Fruit fly (Drosophila melanogaster): ENCODE data around the gene Crg-1.

Gene Crg-1

dm6 chrX:3743891-3744491 is 49.0 kb upstream of the Crg-1 start (continued):
- TF ChIP-seq vri (GFP tag; optimal IDR thresholded peaks at IDR 0.05) (no peak), CG6808 (GFP tag; optimal IDR thresholded peaks at IDR 0.05) (peak; percentile 43), Sox14 (GFP tag; optimal IDR thresholded peaks at IDR 0.05) (no peak), CG6854 (GFP tag; optimal IDR thresholded peaks at IDR 0.05) (no peak), esn (GFP tag; optimal IDR thresholded peaks at IDR 0.05) (peak; percentile 80), Eip78C (GFP tag) (peak; percentile 90), Smox (GFP tag; optimal IDR thresholded peaks at IDR 0.05) (peak; percentile 74), CG31627 (GFP tag; optimal IDR thresholded peaks at IDR 0.05) (peak; percentile 40), topi (GFP tag; optimal IDR thresholded peaks at IDR 0.05) (peak; percentile 50), cyc (GFP tag; optimal IDR thresholded peaks at IDR 0.05) (peak; percentile 60), dsx (GFP tag; optimal IDR thresholded peaks at IDR 0.05; ENCODE audit: poor library complexity, severe bottlenecking) (peak; percentile 52), CG6163 (GFP tag; IDR thresholded peaks at IDR 0.05) (peak; percentile 4), Eip93F (GFP tag; optimal IDR thresholded peaks at IDR 0.05) (peak; percentile 42)

- TF ChIP-seq CG6854 (GFP tag; optimal IDR thresholded peaks at IDR 0.05) = peak; percentile 9
- TF ChIP-seq fkh (GFP tag; optimal IDR thresholded peaks at IDR 0.05) = peak; percentile 81
- peak; percentile 55; the same call in 2 of the 3 replicates for TF ChIP-seq CG6163 (GFP tag; IDR thresholded peaks at IDR 0.05)
- TF ChIP-seq vri (GFP tag; optimal IDR thresholded peaks at IDR 0.05) = peak; percentile 98
- peak; percentile 56; the same call in 2 of the 3 replicates for TF ChIP-seq eg (GFP tag; IDR thresholded peaks at IDR 0.05)
- peak; percentile 21 to 73 for TF ChIP-seq ss (GFP tag; optimal IDR thresholded peaks at IDR 0.05)
- peak; percentile 24 for TF ChIP-seq CG8119 (GFP tag; IDR thresholded peaks at IDR 0.05)
- TF ChIP-seq CG3919 (GFP tag; optimal IDR thresholded peaks at IDR 0.05) = no peak
- TF ChIP-seq svp (GFP tag) = peak; percentile 98
- no peak for TF ChIP-seq achi (GFP tag; optimal IDR thresholded peaks at IDR 0.05)
- peak; percentile 14 for TF ChIP-seq Ets96B (tag; optimal IDR thresholded peaks at IDR 0.05)
- peak; percentile 1 for TF ChIP-seq Sox14 (GFP tag; optimal IDR thresholded peaks at IDR 0.05)
- TF ChIP-seq dsx (GFP tag; optimal IDR thresholded peaks at IDR 0.05; ENCODE audit: poor library complexity, severe bottlenecking) = peak; percentile 44
- no peak for TF ChIP-seq CG6792 (GFP tag; optimal IDR thresholded peaks at IDR 0.05)
- TF ChIP-seq CG11902 (GFP tag; optimal IDR thresholded peaks at IDR 0.05) = no peak
- TF ChIP-seq CG1621 (tag; optimal IDR thresholded peaks at IDR 0.05) = peak; percentile 68
- peak; percentile 40 for TF ChIP-seq CG15336 (GFP tag; IDR thresholded peaks at IDR 0.05)
- peak; percentile 25 for TF ChIP-seq Eip93F (GFP tag; optimal IDR thresholded peaks at IDR 0.05)
- TF ChIP-seq salr (GFP tag; optimal IDR thresholded peaks at IDR 0.05) = peak in 1 of 2 experiments; percentile 8
- TF ChIP-seq CG16779 (tag; optimal IDR thresholded peaks at IDR 0.05) = no peak
Observed at dm6 chrX:3744492-3745263, 48.3 kb upstream of the Crg-1 start.

DNA sequence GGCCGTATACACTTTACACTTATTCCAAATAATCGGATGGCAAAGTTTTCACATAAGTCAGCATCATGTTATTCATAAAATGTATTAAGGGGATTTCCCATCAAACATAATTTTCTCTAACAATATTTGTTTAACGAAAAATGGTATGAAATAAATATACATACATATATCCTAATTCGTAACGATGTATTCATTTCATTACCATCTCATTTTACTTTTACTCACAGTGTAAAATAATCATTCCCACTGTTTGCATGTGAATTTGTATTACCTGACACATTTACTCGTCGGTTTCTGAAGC is 47.8 kb upstream of the Crg-1 start:
- no peak for TF ChIP-seq Eip78C (GFP tag)
- TF ChIP-seq fd59A (GFP tag; optimal IDR thresholded peaks at IDR 0.05) = no peak
- peak; percentile 15 for TF ChIP-seq lz (GFP tag; optimal IDR thresholded peaks at IDR 0.05)
- TF ChIP-seq CG32006 (GFP tag; optimal IDR thresholded peaks at IDR 0.05) = peak; percentile 46
- peak; percentile 9 for TF ChIP-seq CG10631 (GFP tag; optimal IDR thresholded peaks at IDR 0.05)
- TF ChIP-seq Met (GFP tag; optimal IDR thresholded peaks at IDR 0.05) = peak; percentile 0
- TF ChIP-seq CG8119 (GFP tag; IDR thresholded peaks at IDR 0.05) = no peak; the same call in 2 of the 3 replicates
- TF ChIP-seq CG9139 (GFP tag; optimal IDR thresholded peaks at IDR 0.05) = no peak
- TF ChIP-seq dsx (GFP tag; optimal IDR thresholded peaks at IDR 0.05; ENCODE audit: poor library complexity, severe bottlenecking) = no peak
- peak; percentile 12 for TF ChIP-seq OdsH (GFP tag; optimal IDR thresholded peaks at IDR 0.05)
- TF ChIP-seq CG4318 (GFP tag; optimal IDR thresholded peaks at IDR 0.05) = no peak
- peak; percentile 24; the same call in 1 of the 2 replicates for TF ChIP-seq CG15336 (GFP tag; IDR thresholded peaks at IDR 0.05)
- no peak for TF ChIP-seq CG6276 (GFP tag; optimal IDR thresholded peaks at IDR 0.05)
- peak; percentile 55 for TF ChIP-seq Hr4 (GFP tag; optimal IDR thresholded peaks at IDR 0.05)
